Worm (Caenorhabditis elegans) whole organism, L4/young adult: ENCODE results near the gene btb-19.

Experiments
- W03F9.2 ChIP-seq: fragments of 150-350 bp; optimal IDR thresholded peaks from 2 replicates; lab custom pipeline; 2014; ENCODE audit warnings: missing biosample characterization, missing genetic modification characterization
- dao-5 ChIP-seq: sonication (generic microtip); optimal IDR thresholded peaks from 2 replicates; lab custom pipeline; 2016; ENCODE audit warnings: missing genotype, missing genetic modification characterization, moderate library complexity, missing compliant biosample characterization
- him-1 ChIP-seq: sonication (generic microtip); optimal IDR thresholded peaks from 2 replicates; lab custom pipeline; 2016; ENCODE audit warnings: missing genotype, missing genetic modification reagents, missing genetic modification characterization, missing compliant biosample characterization

- TF ChIP-seq him-1 (tag; lab: Kevin White, UChicago), result no peak
- TF ChIP-seq W03F9.2 (tag; lab: Kevin White, UChicago), result no peak
- no peak for TF ChIP-seq dao-5 (tag; lab: Kevin White, UChicago)
Measured at ce11 chrII:14523070-14523572, 1.2 kb upstream of the btb-19 start, which contains the start of gene btb-20.
